Worm (Caenorhabditis elegans): ENCODE results near the gene C01G10.7.

DNA sequence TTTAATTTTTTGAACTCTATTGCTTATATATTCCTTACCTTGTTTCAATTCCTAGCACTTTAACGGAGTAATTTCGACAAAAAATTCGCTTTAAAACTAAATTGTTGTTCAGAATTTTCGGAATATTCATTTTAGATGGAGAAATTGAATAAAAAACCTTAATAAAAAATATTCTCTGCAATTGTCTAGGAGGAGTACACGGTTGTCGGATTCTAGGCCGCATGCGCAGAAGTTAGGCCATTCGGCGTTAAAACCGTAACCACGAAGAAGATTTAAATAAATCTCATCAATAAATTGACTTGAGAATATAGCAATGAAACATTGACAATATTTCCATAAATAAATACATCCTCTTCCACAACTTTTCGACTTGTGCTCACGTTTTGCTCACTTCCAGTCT lies 3.3 kb upstream of the C01G10.7 start, which contains the start of the genes C01G10.10 and C01G10.9:
- TF ChIP-seq T22C8.4 (GFP tag; IDR thresholded peaks at IDR 0.05) (no peak), flt-1 (GFP tag; IDR thresholded peaks at IDR 0.05) (0 out of 2 replicates have a peak, but pooled peaks have one; percentile 10)

All from whole organism, midembryonic.